Fruit fly (Drosophila melanogaster): Measurements from ENCODE around the gene PH4alphaNE1.
A peak's percentile ranks its signal among the peaks of the same experiment; 100 is the strongest.

Gene PH4alphaNE1

dm6 chr3R:30450224-30450623 is 49.9 kb downstream of the PH4alphaNE1 start (continued):
- TF ChIP-seq CG17802 (tag; optimal IDR thresholded peaks at IDR 0.05) (no peak), Myb (GFP tag; optimal IDR thresholded peaks at IDR 0.05) (peak; percentile 37), CG32532 (GFP tag; IDR thresholded peaks at IDR 0.05) (peak; percentile 86), CG1792 (GFP tag; optimal IDR thresholded peaks at IDR 0.05) (peak; percentile 90), Dfd (GFP tag; optimal IDR thresholded peaks at IDR 0.05) (no peak), CG14441 (GFP tag; IDR thresholded peaks at IDR 0.05) (peak; percentile 53; the same call in 1 of the 2 replicates), Sox100B (GFP tag; optimal IDR thresholded peaks at IDR 0.05) (peak; percentile 67), CG8089 (GFP tag; optimal IDR thresholded peaks at IDR 0.05) (peak; percentile 81), CG7839 (tag; optimal IDR thresholded peaks at IDR 0.05) (peak; percentile 29), CG10959 (GFP tag; IDR thresholded peaks at IDR 0.05) (peak; percentile 67), CG11504 (tag; optimal IDR thresholded peaks at IDR 0.05) (peak; percentile 32), Bdp1 (GFP tag; optimal IDR thresholded peaks at IDR 0.05) (peak; percentile 81), sisA (GFP tag; IDR thresholded peaks at IDR 0.05) (peak; percentile 23), Dip3 (GFP tag; optimal IDR thresholded peaks at IDR 0.05) (no peak), zf30C (GFP tag; optimal IDR thresholded peaks at IDR 0.05) (no peak), org-1 (GFP tag; optimal IDR thresholded peaks at IDR 0.05) (peak; percentile 65), YL-1 (GFP tag; optimal IDR thresholded peaks at IDR 0.05) (peak; percentile 80), CG14860 (GFP tag; IDR thresholded peaks at IDR 0.05; ENCODE audit: partially characterized antibody) (no peak), unpg (GFP tag; optimal IDR thresholded peaks at IDR 0.05) (peak; percentile 70), disco-r (GFP tag; optimal IDR thresholded peaks at IDR 0.05) (peak; percentile 82), CG17612 (GFP tag; IDR thresholded peaks at IDR 0.05) (peak; percentile 72), CG1832 (GFP tag; optimal IDR thresholded peaks at IDR 0.05) (peak; percentile 23), CG2678 (tag; optimal IDR thresholded peaks at IDR 0.05) (peak; percentile 71), C15 (GFP tag; IDR thresholded peaks at IDR 0.05) (peak; percentile 85; the same call in 1 of the 3 replicates), dmrt11E (tag; optimal IDR thresholded peaks at IDR 0.05) (peak; percentile 49), CG8924 (tag; optimal IDR thresholded peaks at IDR 0.05) (no peak), vnd (GFP tag; IDR thresholded peaks at IDR 0.05; ENCODE audit: partially characterized antibody) (no peak), pfk (GFP tag; optimal IDR thresholded peaks at IDR 0.05) (peak; percentile 56), dysf (GFP tag; IDR thresholded peaks at IDR 0.05) (peak; percentile 45; the same call in 1 of the 3 replicates), wek (GFP tag; optimal IDR thresholded peaks at IDR 0.05) (peak; percentile 83), CG11398 (GFP tag; optimal IDR thresholded peaks at IDR 0.05) (peak; percentile 70), Hmr (GFP tag; optimal IDR thresholded peaks at IDR 0.05) (peak; percentile 90), ken (GFP tag; IDR thresholded peaks at IDR 0.05) (0 out of 3 replicates have a peak, but pooled peaks have one; percentile 43), CG7987 (GFP tag; optimal IDR thresholded peaks at IDR 0.05) (peak; percentile 88), CG31388 (GFP tag; optimal IDR thresholded peaks at IDR 0.05) (peak; percentile 65), Aef1 (GFP tag; IDR thresholded peaks at IDR 0.05) (0 out of 3 replicates have a peak, but pooled peaks have one; percentile 22), Hr78 (GFP tag; optimal IDR thresholded peaks at IDR 0.05) (no peak), usp (GFP tag; optimal IDR thresholded peaks at IDR 0.05) (no peak), Dip2 (GFP tag; IDR thresholded peaks at IDR 0.05) (no peak), CG4328 (GFP tag; optimal IDR thresholded peaks at IDR 0.05) (peak; percentile 82), CG6791 (GFP tag; IDR thresholded peaks at IDR 0.05; ENCODE audit: partially characterized antibody) (no peak), gce (GFP tag; IDR thresholded peaks at IDR 0.05) (peak; percentile 92), sens-2 (GFP tag; IDR thresholded peaks at IDR 0.05) (no peak), repo (GFP tag; optimal IDR thresholded peaks at IDR 0.05) (peak; percentile 85), amos (GFP tag; IDR thresholded peaks at IDR 0.05; ENCODE audit: partially characterized antibody) (no peak; the same call in 1 of the 2 replicates), CG3847 (GFP tag; IDR thresholded peaks at IDR 0.05) (peak; percentile 21; the same call in 1 of the 2 replicates), CG1024 (GFP tag; IDR thresholded peaks at IDR 0.05) (peak; percentile 90; the same call in 1 of the 2 replicates), CG12769 (tag; optimal IDR thresholded peaks at IDR 0.05) (peak; percentile 67), dimm (GFP tag; IDR thresholded peaks at IDR 0.05) (no peak), CG13123 (GFP tag; optimal IDR thresholded peaks at IDR 0.05) (no peak)
